Fruit fly (Drosophila melanogaster): ENCODE measurements around the gene CG11929.

dm6 chr2L:4694421-4694820 lies 11.9 kb downstream of the CG11929 start, which contains the start of gene dcma:
- TF ChIP-seq Myc (optimal IDR thresholded peaks at IDR 0.05) (no peak), h (optimal IDR thresholded peaks at IDR 0.05) (no peak), ttk (optimal IDR thresholded peaks at IDR 0.05) (no peak), insv (optimal IDR thresholded peaks at IDR 0.05) (no peak), psq (optimal IDR thresholded peaks at IDR 0.05) (no peak), Sin3A (optimal IDR thresholded peaks at IDR 0.05) (no peak)

Data from Kc167 (cell line).